Fruit fly (Drosophila melanogaster) whole organism, larva: ENCODE results near the gene Nedd8.

Experiments used
- noc ChIP-seq: fragments of 200-800 bp; sonication (Bioruptor generic); optimal IDR thresholded peaks from 3 replicates; lab custom pipeline; 2019; ENCODE audit warnings: missing biosample characterization, mild to moderate bottlenecking, missing genetic modification characterization, moderate library complexity

The Nedd8 gene

DNA sequence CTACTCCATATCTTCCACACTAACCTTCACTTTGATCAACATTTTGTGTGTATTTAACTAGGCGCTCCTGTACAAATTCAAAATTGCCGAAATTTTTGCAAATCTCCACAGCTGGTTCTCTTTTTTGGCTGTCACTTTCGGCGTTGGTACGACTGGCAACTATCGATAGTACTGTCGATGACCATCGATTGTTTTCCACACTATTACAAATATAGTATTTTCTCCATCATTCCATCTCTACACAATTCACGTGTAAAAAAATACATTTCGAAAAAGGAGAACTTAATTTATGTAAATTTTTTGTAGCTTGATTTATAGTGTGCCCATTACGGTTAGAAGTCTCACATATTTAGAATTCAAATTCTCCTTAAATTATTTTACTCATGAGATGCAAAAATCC is at the start of gene Nedd8:
TSS of gene Nedd8 (minus strand) at position 164 of the 400 bp plus-strand sequence.
- no peak for TF ChIP-seq noc (tag; lab: Kevin White, UChicago)

dm6 chr2L:18997148-18997547 is 45.5 kb upstream of the Nedd8 start, which contains the start of gene CG31792:
Gene CG31792 (plus strand): TSS chr2L:18997448.
- no peak for TF ChIP-seq noc (tag; lab: Kevin White, UChicago)

dm6 chr2L:18995660-18996417 is 44.2 kb upstream of the Nedd8 start, which contains the start of gene CG10650:
Gene CG10650 (minus strand): TSS chr2L:18995934.
- peak; percentile 14 for TF ChIP-seq noc (tag; lab: Kevin White, UChicago)

DNA sequence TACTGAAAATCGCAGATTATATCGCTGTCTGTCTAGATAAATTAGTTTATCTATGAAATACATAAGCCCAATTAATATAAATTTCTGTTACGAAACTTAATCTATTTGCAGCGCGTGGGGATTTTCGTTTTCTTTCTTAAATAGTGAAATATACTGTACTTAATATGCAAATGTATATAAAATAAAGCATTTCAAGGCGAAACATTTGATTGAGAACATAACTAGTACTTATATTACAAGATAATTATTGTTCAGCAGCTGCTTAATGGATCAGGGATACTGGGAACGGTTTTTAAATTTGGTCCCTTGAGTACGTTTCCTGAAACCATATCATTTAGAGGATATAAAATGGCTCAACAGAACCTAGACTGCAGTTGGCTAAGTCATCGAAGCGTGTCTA is 40.6 kb upstream of the Nedd8 start, which contains the start of gene CG46465:
TSS of gene CG46465 (plus strand) at position 301 of the 400 bp plus-strand sequence.
- TF ChIP-seq noc (tag; lab: Kevin White, UChicago): no peak

- TF ChIP-seq noc (tag; lab: Kevin White, UChicago): no peak
Measured at dm6 chr2L:18990720-18991119, 39.1 kb upstream of the Nedd8 start, which contains the start of gene CG15169. Gene CG15169 (plus strand): TSS chr2L:18991020.

dm6 chr2L:18990133-18990532 is 38.5 kb upstream of the Nedd8 start, which contains the start of gene CG15170:
Gene CG15170 (minus strand): TSS chr2L:18990233.
- no peak for TF ChIP-seq noc (tag; lab: Kevin White, UChicago)

- TF ChIP-seq noc (tag; lab: Kevin White, UChicago): peak; percentile 60
Measured at dm6 chr2L:18987078-18987895, 35.6 kb upstream of the Nedd8 start, which contains the start of the genes Swip-1 and EMC5. Gene Swip-1 (minus strand): TSS chr2L:18987280. Gene EMC5 (plus strand): TSS chr2L:18987707.

DNA sequence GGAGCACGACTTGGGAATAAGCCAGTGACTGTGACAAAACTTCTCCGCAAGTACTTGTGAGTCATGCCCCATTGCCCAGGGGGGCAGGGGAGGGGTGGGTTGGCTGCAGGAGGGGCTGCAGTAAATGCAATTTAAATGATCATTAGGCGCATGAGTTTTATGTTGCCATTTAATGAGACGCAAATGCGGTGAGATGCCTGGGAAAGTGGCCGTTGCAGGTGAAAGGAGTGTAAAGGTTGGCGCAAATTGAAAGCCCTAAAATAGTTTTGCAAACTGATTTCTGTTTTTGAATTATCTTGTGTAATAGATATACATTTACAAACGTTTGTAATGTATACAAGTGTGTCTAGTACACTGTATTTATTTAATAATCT is 34.5 kb upstream of the Nedd8 start:
- TF ChIP-seq noc (tag; lab: Kevin White, UChicago): no peak

- TF ChIP-seq noc (tag; lab: Kevin White, UChicago): peak; percentile 83
Measured at dm6 chr2L:18985201-18986124, 33.8 kb upstream of the Nedd8 start.

DNA sequence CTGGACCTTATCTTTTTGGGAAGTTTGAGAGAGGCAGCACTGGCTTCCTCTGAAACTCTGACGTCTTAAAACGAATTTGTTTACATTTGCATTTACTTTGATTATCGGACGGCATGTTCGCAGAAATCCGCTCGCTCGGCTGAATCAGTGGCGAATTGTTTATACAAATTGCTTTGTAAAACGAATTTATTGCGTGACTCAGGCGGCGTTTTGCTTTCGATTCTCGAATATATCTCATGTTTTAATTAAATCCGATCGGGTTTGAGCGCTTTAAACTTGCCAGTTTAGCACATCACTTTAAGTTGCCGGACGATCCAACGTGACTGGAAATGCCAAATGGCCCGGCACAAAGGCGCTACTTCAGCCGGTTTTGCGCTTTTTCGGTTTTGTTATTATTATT is 32.5 kb upstream of the Nedd8 start:
- no peak for TF ChIP-seq noc (tag; lab: Kevin White, UChicago)

DNA sequence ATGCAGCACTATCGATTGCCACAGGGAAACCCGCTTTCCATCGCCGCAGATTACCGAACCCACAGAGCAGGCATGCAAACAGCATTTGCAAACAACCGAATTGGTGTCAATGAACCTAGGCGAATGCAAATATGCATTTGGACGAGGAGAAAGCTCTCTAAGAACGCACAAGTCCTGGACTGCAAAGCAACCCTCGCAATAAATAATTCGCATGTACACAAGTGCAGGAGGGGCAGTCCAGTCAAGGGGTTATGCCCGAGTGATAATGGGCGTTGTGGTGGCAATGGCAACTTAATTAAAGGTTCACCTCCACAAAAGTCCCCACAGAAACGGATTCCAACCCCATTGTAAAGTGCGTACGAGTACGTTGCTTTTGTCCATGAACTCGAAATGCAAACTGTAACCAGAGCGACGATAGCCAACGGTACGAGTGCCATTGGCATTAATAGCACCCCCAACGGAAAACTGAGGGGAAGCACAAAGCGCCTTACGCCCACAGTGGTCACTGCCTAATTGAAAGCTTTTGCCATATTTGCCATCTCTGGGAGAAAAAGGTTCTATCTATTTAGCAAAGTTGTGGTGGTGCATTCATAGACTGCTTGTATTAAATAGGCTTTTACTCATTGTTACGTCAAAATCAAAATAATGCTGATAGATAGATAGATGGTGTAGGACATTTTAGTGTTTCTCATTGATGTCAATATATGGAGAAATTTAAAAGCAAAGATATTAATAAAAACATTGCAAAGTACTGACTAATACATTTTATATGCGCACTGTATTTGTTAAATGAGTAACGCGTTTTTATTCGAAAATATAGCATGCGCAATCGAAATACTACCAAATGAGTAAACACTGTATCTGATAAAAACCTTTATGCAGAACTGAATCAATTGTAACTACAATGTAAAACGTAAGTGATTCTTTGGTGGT is 31.5 kb upstream of the Nedd8 start:
- TF ChIP-seq noc (tag; lab: Kevin White, UChicago): no peak

- TF ChIP-seq noc (tag; lab: Kevin White, UChicago): no peak
Measured at dm6 chr2L:18981947-18982579, 30.4 kb upstream of the Nedd8 start.

DNA sequence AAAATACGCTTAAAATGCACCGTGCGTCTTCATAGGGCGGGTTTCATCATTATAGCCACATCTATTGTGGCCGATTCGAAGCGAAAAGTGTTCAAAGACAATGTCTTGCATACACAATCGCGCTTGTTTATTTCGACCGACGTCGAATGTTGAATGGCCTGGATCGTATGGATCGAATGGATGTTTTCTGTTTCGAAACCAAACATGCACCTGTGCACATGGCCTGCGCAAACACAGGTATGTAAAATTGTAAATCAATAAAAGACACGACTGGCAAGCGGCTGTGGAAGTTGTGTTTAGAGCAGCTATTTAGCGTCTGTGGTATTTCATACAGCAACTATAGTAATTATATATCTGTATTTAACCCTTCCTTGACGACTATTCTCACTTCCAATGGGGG is 29.8 kb upstream of the Nedd8 start:
- TF ChIP-seq noc (tag; lab: Kevin White, UChicago): no peak
